Worm (Caenorhabditis elegans): Measurements from ENCODE around the gene F28C6.8.

- TF ChIP-seq ZK546.5 (tag; optimal IDR thresholded peaks at IDR 0.05) (no peak), skn-1 (tag; optimal IDR thresholded peaks at IDR 0.05) (no peak), aly-2 (tag; optimal IDR thresholded peaks at IDR 0.05) (no peak)
Observed at ce11 chrII:8570977-8571376, 35.7 kb upstream of the F28C6.8 start, which contains the start of gene bcs-1.
